Worm (Caenorhabditis elegans): ENCODE measurements around the gene nspg-3.

nspg-3 gene

ce11 chrII:6091380-6091779 lies at the start of gene nspg-3, which contains the start of gene fbf-2:
Gene nspg-3, plus strand, starts transcription at chrII:6091767.
Gene fbf-2, minus strand, starts transcription at chrII:6091480.
- no peak for TF ChIP-seq hlh-6 (tag; optimal IDR thresholded peaks at IDR 0.05)
- no peak for TF ChIP-seq hlh-13 (GFP tag; optimal IDR thresholded peaks at IDR 0.05)

DNA sequence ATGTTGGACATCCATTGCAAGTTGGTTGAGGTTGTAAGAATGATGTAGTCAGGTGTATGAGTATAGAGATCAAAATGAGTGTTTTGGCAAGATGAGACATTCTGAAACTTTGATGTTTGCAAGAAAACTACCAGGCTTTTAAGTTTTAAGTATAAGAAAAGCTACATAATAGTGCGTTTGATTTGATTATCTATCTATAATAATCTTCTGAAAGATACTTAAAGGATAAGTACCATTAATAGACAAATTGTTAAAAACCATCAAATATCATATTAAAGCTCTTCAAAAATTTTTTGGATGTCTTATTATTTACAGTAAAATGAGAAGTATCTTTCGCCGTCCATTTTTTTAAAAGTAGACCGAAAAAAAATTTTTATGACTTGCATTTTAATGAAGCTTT lies 48.4 kb upstream of the nspg-3 start, which contains the start of gene R12C12.10:
Gene R12C12.10, minus strand, starts transcription at position 101 of the 400 bp plus-strand sequence.
- TF ChIP-seq elt-4 (tag; optimal IDR thresholded peaks at IDR 0.05) (no peak), rnt-1 (tag; optimal IDR thresholded peaks at IDR 0.05) (no peak), ceh-19 (GFP tag; optimal IDR thresholded peaks at IDR 0.05) (no peak), unc-3 (GFP tag; conservative IDR thresholded peaks at IDR 0.05) (no peak), unc-3 (tag; optimal IDR thresholded peaks at IDR 0.05) (no peak), pros-1 (tag; optimal IDR thresholded peaks at IDR 0.05) (no peak), nfya-1 (tag; optimal IDR thresholded peaks at IDR 0.05) (no peak), ceh-22 (tag; optimal IDR thresholded peaks at IDR 0.05) (no peak), che-1 (tag; optimal IDR thresholded peaks at IDR 0.05) (no peak), ceh-18 (tag; optimal IDR thresholded peaks at IDR 0.05) (no peak), sox-4 (tag; optimal IDR thresholded peaks at IDR 0.05) (no peak), lim-6 (tag; optimal IDR thresholded peaks at IDR 0.05) (no peak), pha-2 (tag; optimal IDR thresholded peaks at IDR 0.05) (no peak), unc-86 (tag; optimal IDR thresholded peaks at IDR 0.05) (no peak), dve-1 (tag; optimal IDR thresholded peaks at IDR 0.05) (no peak), ref-2 (tag; optimal IDR thresholded peaks at IDR 0.05) (no peak), C38D4.7 (GFP tag; optimal IDR thresholded peaks at IDR 0.05) (no peak), unc-42 (tag; optimal IDR thresholded peaks at IDR 0.05) (no peak), syd-9 (tag; optimal IDR thresholded peaks at IDR 0.05) (no peak), dmd-4 (tag; optimal IDR thresholded peaks at IDR 0.05; ENCODE audit: borderline replicate concordance) (no peak)

- TF ChIP-seq ztf-16 (tag; optimal IDR thresholded peaks at IDR 0.05) (no peak), ceh-34 (tag; optimal IDR thresholded peaks at IDR 0.05) (no peak), C38D4.7 (GFP tag; optimal IDR thresholded peaks at IDR 0.05) (no peak), pag-3 (tag; optimal IDR thresholded peaks at IDR 0.05; ENCODE audit: borderline replicate concordance) (no peak), ceh-31 (tag; optimal IDR thresholded peaks at IDR 0.05) (no peak), fax-1 (tag; optimal IDR thresholded peaks at IDR 0.05) (no peak), K09A11.1 (tag; optimal IDR thresholded peaks at IDR 0.05; ENCODE audit: insufficient read depth) (no peak), pros-1 (tag; optimal IDR thresholded peaks at IDR 0.05) (no peak), mec-3 (tag; optimal IDR thresholded peaks at IDR 0.05; ENCODE audit: borderline replicate concordance) (no peak), Y22D7AL.16 (tag; optimal IDR thresholded peaks at IDR 0.05) (no peak), dve-1 (tag; optimal IDR thresholded peaks at IDR 0.05) (no peak), pqm-1 (tag; optimal IDR thresholded peaks at IDR 0.05) (no peak), ceh-24 (tag; optimal IDR thresholded peaks at IDR 0.05) (no peak), ceh-9 (tag; optimal IDR thresholded peaks at IDR 0.05) (no peak), ceh-22 (tag; optimal IDR thresholded peaks at IDR 0.05) (no peak), pat-9 (tag; optimal IDR thresholded peaks at IDR 0.05) (no peak), ttx-3 (tag; optimal IDR thresholded peaks at IDR 0.05) (no peak), K02D7.2 (tag; optimal IDR thresholded peaks at IDR 0.05) (no peak)
Observed at ce11 chrII:6045048-6045447, 46.5 kb upstream of the nspg-3 start, which contains the start of gene R12C12.5. Gene R12C12.5, minus strand, starts transcription at chrII:6045148.

DNA sequence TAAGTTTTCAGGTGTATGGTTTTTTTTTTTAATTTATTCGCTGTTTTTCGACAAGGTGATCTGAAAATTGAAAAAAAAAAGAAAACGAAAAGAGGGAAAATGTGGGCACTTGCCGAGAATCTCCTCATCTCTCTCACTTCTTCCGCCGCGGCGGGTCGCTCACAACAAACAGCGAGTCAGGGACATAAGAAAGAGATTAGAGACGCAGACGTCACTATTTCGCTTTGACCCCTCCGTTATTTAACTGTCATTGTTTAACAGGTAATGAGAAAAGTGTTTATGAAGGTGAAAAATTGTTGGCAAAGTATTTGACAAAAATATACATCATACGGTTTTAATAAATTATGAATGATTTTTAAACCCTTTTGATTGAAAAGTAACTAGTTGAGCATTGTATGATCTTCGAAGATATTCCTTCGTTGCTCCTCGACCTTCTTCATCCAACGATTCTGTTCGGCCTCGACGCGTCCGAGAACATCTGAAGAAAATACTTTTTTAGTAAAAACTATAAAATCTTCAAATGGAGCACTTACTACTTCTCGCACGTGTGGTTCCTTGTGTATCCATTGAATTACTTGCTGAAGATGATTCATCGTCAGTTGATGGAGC lies 45.4 kb upstream of the nspg-3 start:
- peak; percentile 6 for TF ChIP-seq ceh-18 (tag; optimal IDR thresholded peaks at IDR 0.05)
- no peak for TF ChIP-seq elt-4 (tag; optimal IDR thresholded peaks at IDR 0.05)

Data from whole organism, late embryonic.